Fruit fly (Drosophila melanogaster) whole organism, embryonic: ENCODE results near the gene Pino.

Experiments
- Aef1 ChIP-seq: fragments of 200-800 bp; sonication (Bioruptor generic); IDR thresholded peaks from 3 replicates; pipeline ENCODE4 v1.3.6; 2022; ENCODE audit warnings: missing biosample characterization, missing genetic modification characterization
- Awh ChIP-seq: fragments of 200-800 bp; sonication (Bioruptor generic); IDR thresholded peaks from 2 replicates; pipeline ENCODE4, ENCODE4 v1.3.6; 2022; ENCODE audit warnings: missing biosample characterization, missing genetic modification characterization
- B-H1 ChIP-seq: fragments of 200-800 bp; sonication (Bioruptor generic); IDR thresholded peaks from 3 replicates; pipeline ENCODE4 v1.3.6; 2022; ENCODE audit warnings: missing biosample characterization, missing genetic modification characterization
- Bdp1 ChIP-seq: fragments of 200-800 bp; sonication (Bioruptor generic); optimal IDR thresholded peaks from 3 replicates; lab custom pipeline; 2016; ENCODE audit warnings: missing biosample characterization, missing genetic modification characterization
- CG10565 ChIP-seq: fragments of 200-800 bp; sonication (Bioruptor generic); optimal IDR thresholded peaks from 3 replicates; lab custom pipeline; 2016; ENCODE audit warnings: missing biosample characterization, mild to moderate bottlenecking, missing genetic modification characterization
- CG13894 ChIP-seq: fragments of 200-800 bp; sonication (Bioruptor generic); optimal IDR thresholded peaks from 3 replicates; lab custom pipeline; 2018; ENCODE audit warnings: missing biosample characterization, mild to moderate bottlenecking, missing genetic modification characterization, moderate library complexity
- CG15073 ChIP-seq: fragments of 200-800 bp; sonication (Bioruptor generic); optimal IDR thresholded peaks from 2 replicates; lab custom pipeline; 2016; ENCODE audit warnings: missing biosample characterization, missing genetic modification characterization
- CG1602 ChIP-seq: fragments of 200-800 bp; sonication (Bioruptor generic); optimal IDR thresholded peaks from 3 replicates; lab custom pipeline; 2016; ENCODE audit warnings: missing biosample characterization, missing genetic modification characterization
- CG16813 ChIP-seq: fragments of 200-800 bp; sonication (Bioruptor generic); IDR thresholded peaks from 3 replicates; pipeline ENCODE4 v1.3.6; 2022; ENCODE audit warnings: missing biosample characterization, missing genetic modification characterization; ENCODE audit not compliant: partially characterized antibody
- CG17359 ChIP-seq: fragments of 200-800 bp; sonication (Bioruptor generic); optimal IDR thresholded peaks from 3 replicates; lab custom pipeline; 2018; ENCODE audit warnings: missing biosample characterization, mild to moderate bottlenecking, missing genetic modification characterization, moderate library complexity
- CG18262 ChIP-seq: fragments of 200-800 bp; optimal IDR thresholded peaks from 3 replicates; lab custom pipeline; 2019; ENCODE audit warnings: missing biosample characterization, mild to moderate bottlenecking, missing genetic modification characterization, moderate library complexity
- CG18619 ChIP-seq: fragments of 200-800 bp; sonication (Bioruptor generic); optimal IDR thresholded peaks from 3 replicates; lab custom pipeline; 2017; ENCODE audit warnings: missing biosample characterization, mild to moderate bottlenecking, missing genetic modification characterization
- CG32532 ChIP-seq: fragments of 200-800 bp; sonication (Bioruptor generic); IDR thresholded peaks from 2 replicates; pipeline ENCODE4 v1.3.6; 2022; ENCODE audit warnings: missing biosample characterization, missing genetic modification characterization
- CG34224 ChIP-seq: fragments of 200-800 bp; sonication (Bioruptor generic); IDR thresholded peaks from 3 replicates; pipeline ENCODE4 v1.3.6; 2022; ENCODE audit warnings: missing biosample characterization, missing genetic modification characterization; ENCODE audit not compliant: partially characterized antibody
- CG34376 ChIP-seq: fragments of 200-800 bp; sonication (Bioruptor generic); optimal IDR thresholded peaks from 2 replicates; lab custom pipeline; 2018; ENCODE audit warnings: missing biosample characterization, mild to moderate bottlenecking, missing genetic modification characterization
- CG6765 ChIP-seq: fragments of 200-800 bp; sonication (Bioruptor generic); optimal IDR thresholded peaks from 3 replicates; lab custom pipeline; 2017; ENCODE audit warnings: missing biosample characterization, mild to moderate bottlenecking, missing genetic modification characterization
- CG8281 ChIP-seq: fragments of 200-800 bp; sonication (Bioruptor generic); optimal IDR thresholded peaks from 2 replicates; lab custom pipeline; 2018; ENCODE audit warnings: missing biosample characterization, mild to moderate bottlenecking, missing genetic modification characterization, moderate library complexity
- CrebB ChIP-seq: fragments of 200-800 bp; sonication (Bioruptor generic); optimal IDR thresholded peaks from 3 replicates; lab custom pipeline; 2018; ENCODE audit warnings: missing biosample characterization, mild to moderate bottlenecking, missing genetic modification characterization
- Deaf1 ChIP-seq: fragments of 200-800 bp; optimal IDR thresholded peaks from 3 replicates; lab custom pipeline; 2019; ENCODE audit warnings: missing biosample characterization, mild to moderate bottlenecking, missing genetic modification characterization, moderate library complexity
- E2f2 ChIP-seq: fragments of 200-800 bp; sonication (Bioruptor generic); IDR thresholded peaks from 2 replicates; pipeline ENCODE4 v1.3.6; 2022; ENCODE audit warnings: missing biosample characterization, missing genetic modification characterization
- Eip74EF ChIP-seq, 2 experiments: fragments of 200-800 bp in 1 of 2; fragments of >200 bp in 1 of 2; sonication (Bioruptor generic) in 1 of 2; optimal IDR thresholded peaks; 2 replicates each; lab custom pipeline; 2017 to 2019; ENCODE audit warnings: missing biosample characterization in 2 of 2, missing genetic modification characterization in 2 of 2, mild to moderate bottlenecking in 1 of 2, moderate library complexity in 1 of 2
- HLH4C ChIP-seq: fragments of 200-800 bp; sonication (Bioruptor generic); IDR thresholded peaks from 3 replicates; pipeline ENCODE4 v1.3.6; 2022; ENCODE audit warnings: missing biosample characterization, missing genetic modification characterization; ENCODE audit not compliant: partially characterized antibody
- Hr3 ChIP-seq: fragments of 200-800 bp; sonication (Bioruptor generic); optimal IDR thresholded peaks from 3 replicates; lab custom pipeline; 2016; ENCODE audit warnings: missing biosample characterization, missing genetic modification characterization
- Jarid2 ChIP-seq: fragments of 200-800 bp; sonication (Bioruptor generic); optimal IDR thresholded peaks from 3 replicates; lab custom pipeline; 2017; ENCODE audit warnings: mild to moderate bottlenecking, missing biosample characterization, missing genetic modification reagents, missing genetic modification characterization
- Med ChIP-seq: fragments of 200-800 bp; sonication (Bioruptor generic); peaks from one replicate; lab custom pipeline; 2016; ENCODE audit warnings: missing biosample characterization, missing genetic modification characterization, mild to moderate bottlenecking, inconsistent platforms, moderate library complexity
- Pdp1 ChIP-seq, 2 experiments: fragments of 200-800 bp; sonication (Bioruptor generic); optimal IDR thresholded peaks; 3 replicates each; lab custom pipeline; 2016; ENCODE audit warnings: missing biosample characterization in 2 of 2, missing genetic modification characterization in 2 of 2, mild to moderate bottlenecking in 1 of 2, moderate library complexity in 1 of 2
- Scr ChIP-seq: fragments of 200-800 bp; sonication (Bioruptor generic); IDR thresholded peaks from 2 replicates; pipeline ENCODE4 v1.3.6; 2022; ENCODE audit warnings: missing biosample characterization, missing genetic modification characterization; ENCODE audit not compliant: partially characterized antibody
- Tbp ChIP-seq: fragments of >200 bp; optimal IDR thresholded peaks from 2 replicates; lab custom pipeline; 2018; ENCODE audit warnings: missing biosample characterization, missing genetic modification characterization
- YL-1 ChIP-seq: fragments of 200-800 bp; sonication (Bioruptor generic); optimal IDR thresholded peaks from 3 replicates; lab custom pipeline; 2017; ENCODE audit warnings: missing biosample characterization, mild to moderate bottlenecking, missing genetic modification characterization
- abd-A ChIP-seq: fragments of 200-800 bp; sonication (Bioruptor generic); optimal IDR thresholded peaks from 3 replicates; lab custom pipeline; 2019; ENCODE audit warnings: missing biosample characterization, mild to moderate bottlenecking, missing genetic modification characterization, moderate library complexity
- amos ChIP-seq: fragments of 200-800 bp; sonication (Bioruptor generic); IDR thresholded peaks from 2 replicates; pipeline ENCODE4 v1.3.6; 2022; ENCODE audit warnings: missing biosample characterization, missing genetic modification characterization; ENCODE audit not compliant: partially characterized antibody
- ato ChIP-seq: fragments of 200-800 bp; sonication (Bioruptor generic); IDR thresholded peaks from 2 replicates; pipeline ENCODE4 v1.3.6; 2022; ENCODE audit warnings: missing biosample characterization, missing genetic modification characterization; ENCODE audit not compliant: partially characterized antibody
- caup ChIP-seq: fragments of 200-800 bp; sonication (Bioruptor generic); optimal IDR thresholded peaks from 3 replicates; lab custom pipeline; 2017; ENCODE audit warnings: missing biosample characterization, mild to moderate bottlenecking, missing genetic modification characterization, moderate library complexity; ENCODE audit not compliant: severe bottlenecking
- chm ChIP-seq: fragments of 200-800 bp; sonication (Bioruptor generic); IDR thresholded peaks from 2 replicates; pipeline ENCODE4 v1.3.6; 2022; ENCODE audit warnings: missing biosample characterization, missing genetic modification characterization
- dmrt11E ChIP-seq: fragments of 200-800 bp; sonication (Bioruptor generic); optimal IDR thresholded peaks from 3 replicates; lab custom pipeline; 2018; ENCODE audit warnings: missing biosample characterization, mild to moderate bottlenecking, missing genetic modification characterization, moderate library complexity
- emc ChIP-seq: fragments of 200-800 bp; sonication (Bioruptor generic); optimal IDR thresholded peaks from 2 replicates; lab custom pipeline; 2016; ENCODE audit warnings: missing biosample characterization, missing genetic modification characterization
- h ChIP-seq: fragments of >200 bp; optimal IDR thresholded peaks from 2 replicates; lab custom pipeline; 2017
- hkb ChIP-seq, 2 experiments: fragments of 200-800 bp in 1 of 2; fragments of >200 bp in 1 of 2; sonication (Bioruptor generic) in 1 of 2; IDR thresholded peaks in 1 of 2; optimal IDR thresholded peaks in 1 of 2; 2 replicates each; pipeline versions ENCODE4 v1.3.6 to Lab custom; 2017 to 2022; ENCODE audit warnings: missing biosample characterization in 1 of 2, missing genetic modification characterization in 1 of 2
- insv ChIP-seq, 2 experiments: fragments of 200-800 bp; sonication (Bioruptor generic); optimal IDR thresholded peaks; 3 replicates each; lab custom pipeline; 2016 to 2018; ENCODE audit warnings: missing biosample characterization in 2 of 2, missing genetic modification characterization in 2 of 2
- ken ChIP-seq: fragments of 200-800 bp; sonication (Bioruptor generic); IDR thresholded peaks from 3 replicates; pipeline ENCODE4 v1.3.6; 2022; ENCODE audit warnings: missing biosample characterization, missing genetic modification characterization
- onecut ChIP-seq: fragments of 200-800 bp; sonication (Bioruptor generic); IDR thresholded peaks from 2 replicates; pipeline ENCODE4 v1.3.6; 2022; ENCODE audit warnings: missing biosample characterization, missing genetic modification characterization
- row ChIP-seq: fragments of 200-800 bp; sonication (Bioruptor generic); IDR thresholded peaks from 3 replicates; pipeline ENCODE4 v1.3.6; 2022; ENCODE audit warnings: missing biosample characterization, missing genetic modification characterization
- slp2 ChIP-seq: fragments of 200-800 bp; sonication (Bioruptor generic); optimal IDR thresholded peaks from 2 replicates; lab custom pipeline; 2016; ENCODE audit warnings: missing biosample characterization, missing genetic modification characterization
- sna ChIP-seq: fragments of 200-800 bp; sonication (Bioruptor generic); IDR thresholded peaks from 2 replicates; pipeline ENCODE4 v1.3.6; 2022; ENCODE audit warnings: missing biosample characterization, missing genetic modification characterization; ENCODE audit not compliant: partially characterized antibody
- tap ChIP-seq: fragments of 200-800 bp; optimal IDR thresholded peaks from 3 replicates; lab custom pipeline; 2019; ENCODE audit warnings: missing biosample characterization, mild to moderate bottlenecking, missing genetic modification characterization, moderate library complexity
- trem ChIP-seq: fragments of 200-800 bp; optimal IDR thresholded peaks from 3 replicates; lab custom pipeline; 2019; ENCODE audit warnings: missing biosample characterization, mild to moderate bottlenecking, missing genetic modification characterization, moderate library complexity
- twi ChIP-seq: fragments of 200-800 bp; optimal IDR thresholded peaks from 2 replicates; lab custom pipeline; 2019; ENCODE audit warnings: missing biosample characterization, mild to moderate bottlenecking, missing genetic modification characterization, moderate library complexity
- unc-4 ChIP-seq: fragments of 200-800 bp; sonication (Bioruptor generic); IDR thresholded peaks from 2 replicates; pipeline ENCODE4 v1.3.6; 2022; ENCODE audit warnings: missing biosample characterization, missing genetic modification characterization; ENCODE audit not compliant: partially characterized antibody
- zen ChIP-seq: fragments of 200-800 bp; sonication (Bioruptor generic); optimal IDR thresholded peaks from 3 replicates; lab custom pipeline; 2018; ENCODE audit warnings: missing biosample characterization, mild to moderate bottlenecking, missing genetic modification characterization, moderate library complexity

Gene Pino

dm6 chr2L:1102349-1102748 is 26.4 kb downstream of the Pino start, which contains the start of gene CG4629 (continued):
- no peak for TF ChIP-seq Hr3 (GFP tag; lab: Kevin White, UChicago)
- no peak for TF ChIP-seq hkb (optimal IDR thresholded peaks at IDR 0.05; lab: Kevin White, UChicago)
- TF ChIP-seq hkb (GFP tag; IDR thresholded peaks at IDR 0.05; lab: Robert Waterston, UW): peak; percentile 41; the same call in 1 of the 2 replicates
- no peak for TF ChIP-seq row
- TF ChIP-seq CG15073: no peak
- TF ChIP-seq B-H1 (GFP tag; lab: Robert Waterston, UW): no peak
- peak; percentile 26; the same call in 1 of the 2 replicates for TF ChIP-seq ato (GFP tag; lab: Robert Waterston, UW)
- no peak for TF ChIP-seq trem
- no peak for TF ChIP-seq CG17359 (tag; lab: Kevin White, UChicago)
- 0 out of 3 replicates have a peak, but pooled peaks have one; percentile 32 for TF ChIP-seq CG34224 (GFP tag; lab: Robert Waterston, UW)
- TF ChIP-seq insv (GFP tag; optimal IDR thresholded peaks at IDR 0.05; lab: Kevin White, UChicago): no peak
- peak; percentile 88 for TF ChIP-seq Med (GFP tag; lab: Kevin White, UChicago)
- TF ChIP-seq Pdp1 (GFP tag; optimal IDR thresholded peaks at IDR 0.05; lab: Kevin White, UChicago): peak in 1 of 2 experiments; percentile 2
- TF ChIP-seq CrebB (tag; lab: Kevin White, UChicago): no peak
- no peak for TF ChIP-seq Awh
- peak; percentile 7; the same call in 1 of the 2 replicates for TF ChIP-seq E2f2 (GFP tag; lab: Robert Waterston, UW)
- TF ChIP-seq tap (tag; lab: Kevin White, UChicago): no peak
- TF ChIP-seq sna: peak; percentile 55; the same call in 1 of the 2 replicates
- no peak for TF ChIP-seq zen (tag; lab: Kevin White, UChicago)
- TF ChIP-seq CG18619 (GFP tag; lab: Kevin White, UChicago): no peak
- TF ChIP-seq CG32532 (GFP tag; lab: Robert Waterston, UW): 0 out of 2 replicates have a peak, but pooled peaks have one; percentile 48
- peak; percentile 68 for TF ChIP-seq Jarid2 (GFP tag; lab: Kevin White, UChicago)
- 0 out of 3 replicates have a peak, but pooled peaks have one; percentile 14 for TF ChIP-seq CG16813 (GFP tag; lab: Robert Waterston, UW)
- peak; percentile 49; the same call in 1 of the 3 replicates for TF ChIP-seq HLH4C (GFP tag; lab: Robert Waterston, UW)
- TF ChIP-seq Deaf1: peak; percentile 96
- TF ChIP-seq unc-4: 0 out of 2 replicates have a peak, but pooled peaks have one; percentile 22
- TF ChIP-seq Aef1: no peak
- TF ChIP-seq slp2 (GFP tag; lab: Kevin White, UChicago): no peak
- TF ChIP-seq onecut (GFP tag; lab: Robert Waterston, UW): no peak
- TF ChIP-seq Scr (GFP tag; lab: Robert Waterston, UW): 0 out of 2 replicates have a peak, but pooled peaks have one; percentile 28

DNA sequence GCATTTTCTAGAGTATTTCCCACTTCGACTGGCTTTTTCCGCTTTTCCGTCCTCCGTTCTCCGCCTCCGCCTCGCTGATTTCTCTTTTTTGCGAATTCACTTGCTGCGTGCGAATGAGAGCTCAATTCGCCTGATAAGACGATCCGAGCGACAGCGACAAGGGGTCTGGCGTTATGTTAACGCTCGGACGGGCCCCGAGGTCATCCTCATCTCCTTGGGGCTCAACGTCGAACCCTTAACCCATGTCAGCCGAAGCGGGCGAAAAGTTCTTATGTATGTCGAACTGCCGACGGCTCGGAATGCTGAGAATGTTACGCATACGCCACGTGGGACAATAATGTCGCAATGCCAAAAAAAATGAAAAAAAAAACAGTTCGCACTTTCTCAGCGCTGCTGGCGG is 33.3 kb downstream of the Pino start:
- TF ChIP-seq CG6765 (no peak), caup (no peak), YL-1 (GFP tag; lab: Kevin White, UChicago) (no peak), CG1602 (GFP tag; lab: Kevin White, UChicago) (no peak), Eip74EF (GFP tag; optimal IDR thresholded peaks at IDR 0.05; lab: Kevin White, UChicago) (no peak), CG13894 (peak; percentile 86), Deaf1 (peak; percentile 16), dmrt11E (tag; lab: Kevin White, UChicago) (no peak), ken (no peak), CG10565 (GFP tag; lab: Kevin White, UChicago) (no peak), Pdp1 (GFP tag; optimal IDR thresholded peaks at IDR 0.05; lab: Kevin White, UChicago) (peak in 1 of 2 experiments; percentile 23), h (lab: Kevin White, UChicago) (no peak), twi (tag; lab: Kevin White, UChicago) (no peak), Bdp1 (GFP tag; lab: Kevin White, UChicago) (no peak), abd-A (peak; percentile 19), Tbp (GFP tag; lab: Kevin White, UChicago) (no peak), CG34376 (GFP tag; lab: Kevin White, UChicago) (no peak), chm (GFP tag; lab: Robert Waterston, UW) (no peak), emc (GFP tag; lab: Kevin White, UChicago) (no peak), CG8281 (no peak), CG18262 (no peak), amos (no peak)
